Worm (Caenorhabditis elegans): ENCODE results near the gene F44E5.17.

The F44E5.17 gene

ce11 chrII:11748494-11748893 lies at the start of gene F44E5.17, which contains the start of gene gpb-1:
Gene F44E5.17, minus strand, starts transcription at chrII:11748594.
Gene gpb-1, minus strand, starts transcription at chrII:11748611.
- no peak for TF ChIP-seq hmg-4 (GFP tag; optimal IDR thresholded peaks at IDR 0.05)
- TF ChIP-seq pes-1 (GFP tag; IDR thresholded peaks at IDR 0.05), result no peak
- no peak for TF ChIP-seq tra-4 (tag; optimal IDR thresholded peaks at IDR 0.05)
- no peak for TF ChIP-seq ets-7 (tag; optimal IDR thresholded peaks at IDR 0.05)

- TF ChIP-seq scrt-1 (GFP tag; IDR thresholded peaks at IDR 0.05) (no peak), F13C5.2 (tag; optimal IDR thresholded peaks at IDR 0.05) (no peak), hmbx-1 (tag; optimal IDR thresholded peaks at IDR 0.05) (no peak), ceh-36 (tag; optimal IDR thresholded peaks at IDR 0.05) (no peak), tbx-11 (GFP tag; IDR thresholded peaks at IDR 0.05) (no peak), aly-1 (tag; optimal IDR thresholded peaks at IDR 0.05) (no peak), flt-1 (GFP tag; IDR thresholded peaks at IDR 0.05) (no peak), hmg-4 (GFP tag; optimal IDR thresholded peaks at IDR 0.05) (no peak), ets-7 (tag; optimal IDR thresholded peaks at IDR 0.05) (no peak), tbx-37 (GFP tag; conservative IDR thresholded peaks at IDR 0.05) (no peak)
Measured at ce11 chrII:11797194-11797593, 48.8 kb upstream of the F44E5.17 start.

- TF ChIP-seq tbx-11 (GFP tag; IDR thresholded peaks at IDR 0.05), result no peak
- TF ChIP-seq ama-1 (optimal IDR thresholded peaks at IDR 0.05), result no peak
Measured at ce11 chrII:11794392-11794791, 46.0 kb upstream of the F44E5.17 start.

ce11 chrII:11790458-11790857 lies 42.1 kb upstream of the F44E5.17 start, which contains the start of gene F43G6.4:
Gene F43G6.4, plus strand, starts transcription at chrII:11790758.
- TF ChIP-seq tra-4 (tag; optimal IDR thresholded peaks at IDR 0.05) (no peak), aly-1 (tag; optimal IDR thresholded peaks at IDR 0.05) (no peak), hmg-4 (GFP tag; optimal IDR thresholded peaks at IDR 0.05) (no peak), ets-7 (tag; optimal IDR thresholded peaks at IDR 0.05) (no peak), tbx-37 (GFP tag; conservative IDR thresholded peaks at IDR 0.05) (no peak), sea-1 (GFP tag; conservative IDR thresholded peaks at IDR 0.05) (no peak), B0310.2 (tag; optimal IDR thresholded peaks at IDR 0.05) (no peak), hmbx-1 (tag; optimal IDR thresholded peaks at IDR 0.05) (no peak)

- TF ChIP-seq flt-1 (GFP tag; IDR thresholded peaks at IDR 0.05) (no peak), hnd-1 (tag; optimal IDR thresholded peaks at IDR 0.05) (no peak), scrt-1 (GFP tag; IDR thresholded peaks at IDR 0.05) (no peak), ceh-36 (tag; optimal IDR thresholded peaks at IDR 0.05) (no peak), B0310.2 (tag; optimal IDR thresholded peaks at IDR 0.05) (no peak), ceh-13 (GFP tag; optimal IDR thresholded peaks at IDR 0.05) (no peak), hmg-4 (GFP tag; optimal IDR thresholded peaks at IDR 0.05) (no peak)
Measured at ce11 chrII:11788025-11788424, 39.6 kb upstream of the F44E5.17 start.

- TF ChIP-seq F13C5.2 (tag; optimal IDR thresholded peaks at IDR 0.05) (no peak), sea-1 (GFP tag; conservative IDR thresholded peaks at IDR 0.05) (no peak), tra-4 (tag; optimal IDR thresholded peaks at IDR 0.05) (no peak), hmbx-1 (tag; optimal IDR thresholded peaks at IDR 0.05) (no peak), aly-1 (tag; optimal IDR thresholded peaks at IDR 0.05) (no peak), hnd-1 (tag; optimal IDR thresholded peaks at IDR 0.05) (no peak), scrt-1 (GFP tag; IDR thresholded peaks at IDR 0.05) (no peak), ceh-13 (GFP tag; optimal IDR thresholded peaks at IDR 0.05) (no peak), pes-1 (GFP tag; IDR thresholded peaks at IDR 0.05) (no peak), ceh-36 (tag; optimal IDR thresholded peaks at IDR 0.05) (no peak), hmg-4 (GFP tag; optimal IDR thresholded peaks at IDR 0.05) (no peak), tbx-11 (GFP tag; IDR thresholded peaks at IDR 0.05) (no peak), tbx-37 (GFP tag; conservative IDR thresholded peaks at IDR 0.05) (no peak), ama-1 (optimal IDR thresholded peaks at IDR 0.05) (no peak), B0310.2 (tag; optimal IDR thresholded peaks at IDR 0.05) (no peak), ets-7 (tag; optimal IDR thresholded peaks at IDR 0.05) (no peak), flt-1 (GFP tag; IDR thresholded peaks at IDR 0.05) (no peak)
Measured at ce11 chrII:11782493-11782892, 34.1 kb upstream of the F44E5.17 start, which contains the start of gene F43G6.16. Gene F43G6.16, minus strand, starts transcription at chrII:11782633.

ce11 chrII:11777893-11778480 lies 29.6 kb upstream of the F44E5.17 start, which contains the start of the genes patr-1 and dna-2:
Gene patr-1, minus strand, starts transcription at chrII:11777943.
Gene dna-2, plus strand, starts transcription at chrII:11778430.
- TF ChIP-seq hnd-1 (tag; optimal IDR thresholded peaks at IDR 0.05), result no peak
- TF ChIP-seq scrt-1 (GFP tag; IDR thresholded peaks at IDR 0.05), result no peak
- TF ChIP-seq pes-1 (GFP tag; IDR thresholded peaks at IDR 0.05), result no peak
- TF ChIP-seq F13C5.2 (tag; optimal IDR thresholded peaks at IDR 0.05), result peak; percentile 17
- no peak for TF ChIP-seq tra-4 (tag; optimal IDR thresholded peaks at IDR 0.05)
- TF ChIP-seq tbx-37 (GFP tag; conservative IDR thresholded peaks at IDR 0.05), result no peak
- no peak for TF ChIP-seq ceh-36 (tag; optimal IDR thresholded peaks at IDR 0.05)
- peak; percentile 20 for TF ChIP-seq hmg-4 (GFP tag; optimal IDR thresholded peaks at IDR 0.05)
- no peak for TF ChIP-seq ets-7 (tag; optimal IDR thresholded peaks at IDR 0.05)
- no peak for TF ChIP-seq flt-1 (GFP tag; IDR thresholded peaks at IDR 0.05)
- no peak for TF ChIP-seq B0310.2 (tag; optimal IDR thresholded peaks at IDR 0.05)
- no peak for TF ChIP-seq tbx-11 (GFP tag; IDR thresholded peaks at IDR 0.05)

- TF ChIP-seq hmbx-1 (tag; optimal IDR thresholded peaks at IDR 0.05) (no peak), ets-7 (tag; optimal IDR thresholded peaks at IDR 0.05) (no peak), hmg-4 (GFP tag; optimal IDR thresholded peaks at IDR 0.05) (peak; percentile 5)
Measured at ce11 chrII:11774218-11774617, 25.8 kb upstream of the F44E5.17 start, which contains the start of gene F44E5.1. Gene F44E5.1, minus strand, starts transcription at chrII:11774559.
